Fruit fly (Drosophila melanogaster) whole organism, embryonic: ENCODE data around the gene CG10383.

ENCODE experiments used
- Asciz ChIP-seq: fragments of 200-800 bp; sonication (Bioruptor generic); optimal IDR thresholded peaks from 2 replicates; lab custom pipeline; 2017; ENCODE audit warnings: missing biosample characterization, mild to moderate bottlenecking, missing genetic modification characterization, missing genetic modification reagents
- CG10543 ChIP-seq: fragments of 200-800 bp; sonication (Bioruptor generic); optimal IDR thresholded peaks from 3 replicates; lab custom pipeline; 2017; ENCODE audit warnings: missing biosample characterization, mild to moderate bottlenecking, missing genetic modification characterization, moderate library complexity
- CG13296 ChIP-seq: fragments of 200-800 bp; sonication (Bioruptor generic); optimal IDR thresholded peaks from 3 replicates; lab custom pipeline; 2018; ENCODE audit warnings: missing biosample characterization, mild to moderate bottlenecking, missing genetic modification characterization
- CG13775 ChIP-seq: fragments of 200-800 bp; sonication (Bioruptor generic); optimal IDR thresholded peaks from 3 replicates; lab custom pipeline; 2017; ENCODE audit warnings: missing biosample characterization, mild to moderate bottlenecking, missing genetic modification characterization
- CG14441 ChIP-seq: fragments of 200-800 bp; sonication (Bioruptor generic); IDR thresholded peaks from 2 replicates; pipeline ENCODE4 v1.3.6; 2022; ENCODE audit warnings: missing biosample characterization, missing genetic modification characterization
- CG16815 ChIP-seq: fragments of 200-800 bp; sonication (Bioruptor generic); optimal IDR thresholded peaks from 3 replicates; lab custom pipeline; 2017; ENCODE audit warnings: missing biosample characterization, mild to moderate bottlenecking, missing genetic modification characterization
- CG2116 ChIP-seq: fragments of 200-800 bp; sonication (Bioruptor generic); optimal IDR thresholded peaks from 3 replicates; lab custom pipeline; 2018; ENCODE audit warnings: missing biosample characterization, mild to moderate bottlenecking, missing genetic modification characterization
- CG2120 ChIP-seq: fragments of 200-800 bp; sonication (Bioruptor generic); optimal IDR thresholded peaks from 3 replicates; lab custom pipeline; 2016; ENCODE audit warnings: missing biosample characterization, missing genetic modification characterization
- CG2202 ChIP-seq: fragments of 200-800 bp; sonication (Bioruptor generic); optimal IDR thresholded peaks from 2 replicates; lab custom pipeline; 2018; ENCODE audit warnings: missing biosample characterization, mild to moderate bottlenecking, missing genetic modification characterization
- CG3163 ChIP-seq: fragments of 200-800 bp; sonication (Bioruptor generic); optimal IDR thresholded peaks from 3 replicates; lab custom pipeline; 2016; ENCODE audit warnings: missing biosample characterization, missing genetic modification characterization
- CG32532 ChIP-seq: fragments of 200-800 bp; sonication (Bioruptor generic); IDR thresholded peaks from 2 replicates; pipeline ENCODE4 v1.3.6; 2022; ENCODE audit warnings: missing biosample characterization, missing genetic modification characterization
- CG3281 ChIP-seq: fragments of 200-800 bp; sonication (Bioruptor generic); optimal IDR thresholded peaks from 3 replicates; lab custom pipeline; 2017; ENCODE audit warnings: missing biosample characterization, mild to moderate bottlenecking, missing genetic modification characterization
- CG33557 ChIP-seq: fragments of 200-800 bp; sonication (Bioruptor generic); optimal IDR thresholded peaks from 2 replicates; lab custom pipeline; 2019; ENCODE audit warnings: missing biosample characterization, mild to moderate bottlenecking, missing genetic modification characterization, moderate library complexity
- CG4617 ChIP-seq: fragments of 200-800 bp; sonication (Bioruptor generic); optimal IDR thresholded peaks from 3 replicates; lab custom pipeline; 2016; ENCODE audit warnings: missing biosample characterization, missing genetic modification characterization, borderline replicate concordance
- CG6175 ChIP-seq: fragments of 200-800 bp; sonication (Bioruptor generic); IDR thresholded peaks from 3 replicates; pipeline ENCODE4 v1.3.6; 2022; ENCODE audit warnings: missing biosample characterization, missing genetic modification characterization
- CG6654 ChIP-seq: fragments of 200-800 bp; sonication (Bioruptor generic); optimal IDR thresholded peaks from 2 replicates; lab custom pipeline; 2017; ENCODE audit warnings: missing biosample characterization, mild to moderate bottlenecking, missing genetic modification characterization
- CG6683 ChIP-seq: fragments of 200-800 bp; sonication (Bioruptor generic); optimal IDR thresholded peaks from 2 replicates; lab custom pipeline; 2017; ENCODE audit warnings: missing biosample characterization, mild to moderate bottlenecking, missing genetic modification characterization, missing genetic modification reagents
- CG7786 ChIP-seq: fragments of 200-800 bp; sonication (Bioruptor generic); optimal IDR thresholded peaks from 2 replicates; lab custom pipeline; 2016; ENCODE audit warnings: missing biosample characterization, missing genetic modification characterization
- CkIIα-i1 ChIP-seq: fragments of 200-800 bp; sonication (Bioruptor generic); IDR thresholded peaks from 2 replicates; pipeline ENCODE4 v1.3.6; 2022; ENCODE audit warnings: missing biosample characterization, missing genetic modification characterization
- Dll ChIP-seq: fragments of 200-800 bp; sonication (Bioruptor generic); IDR thresholded peaks from 4 replicates; pipeline ENCODE4 v1.3.6; 2022; ENCODE audit warnings: missing biosample characterization, missing genetic modification characterization; ENCODE audit not compliant: partially characterized antibody
- Doc2 ChIP-seq: fragments of 200-800 bp; sonication (Bioruptor generic); IDR thresholded peaks from 2 replicates; pipeline ENCODE4 v1.3.6; 2022; ENCODE audit warnings: missing biosample characterization, missing genetic modification characterization
- Dp ChIP-seq: fragments of 200-800 bp; sonication (Bioruptor generic); optimal IDR thresholded peaks from 2 replicates; lab custom pipeline; 2018; ENCODE audit warnings: missing biosample characterization, mild to moderate bottlenecking, missing genetic modification characterization, moderate library complexity
- HLHmδ ChIP-seq: fragments of 200-800 bp; sonication (Bioruptor generic); optimal IDR thresholded peaks from 2 replicates; lab custom pipeline; 2018; ENCODE audit warnings: missing biosample characterization, mild to moderate bottlenecking, missing genetic modification characterization, moderate library complexity
- Hand ChIP-seq: fragments of 200-800 bp; sonication (Bioruptor generic); optimal IDR thresholded peaks from 2 replicates; lab custom pipeline; 2017; ENCODE audit warnings: mild to moderate bottlenecking, missing biosample characterization, missing genetic modification reagents, missing genetic modification characterization
- Hmr ChIP-seq: fragments of 200-800 bp; sonication (Bioruptor generic); optimal IDR thresholded peaks from 3 replicates; lab custom pipeline; 2017; ENCODE audit warnings: mild to moderate bottlenecking, missing biosample characterization, missing genetic modification reagents, missing genetic modification characterization
- Myb ChIP-seq: fragments of 200-800 bp; sonication (Bioruptor generic); optimal IDR thresholded peaks from 2 replicates; lab custom pipeline; 2016; ENCODE audit warnings: missing biosample characterization, missing genetic modification characterization
- Six4 ChIP-seq: fragments of 200-800 bp; sonication (Bioruptor generic); optimal IDR thresholded peaks from 2 replicates; lab custom pipeline; 2016; ENCODE audit warnings: missing biosample characterization, missing genetic modification characterization
- TFAM ChIP-seq: fragments of 200-800 bp; sonication (Bioruptor generic); optimal IDR thresholded peaks from 2 replicates; lab custom pipeline; 2017; ENCODE audit warnings: missing biosample characterization, missing genetic modification characterization, inconsistent platforms
- Usf ChIP-seq: fragments of 200-800 bp; sonication (Bioruptor generic); optimal IDR thresholded peaks from 2 replicates; lab custom pipeline; 2017; ENCODE audit warnings: missing genotype, missing biosample characterization, missing genetic modification characterization
- ase ChIP-seq: fragments of 200-800 bp; sonication (Bioruptor generic); IDR thresholded peaks from 3 replicates; pipeline ENCODE4 v1.3.6; 2022; ENCODE audit warnings: missing biosample characterization, missing genetic modification characterization
- az2 ChIP-seq: fragments of 200-800 bp; sonication (Bioruptor generic); optimal IDR thresholded peaks from 3 replicates; lab custom pipeline; 2016; ENCODE audit warnings: missing biosample characterization, missing genetic modification characterization
- bab2 ChIP-seq: fragments of 200-800 bp; sonication (Bioruptor generic); optimal IDR thresholded peaks from 2 replicates; lab custom pipeline; 2016; ENCODE audit warnings: missing biosample characterization, missing genetic modification characterization
- croc ChIP-seq: fragments of 200-800 bp; sonication (Bioruptor generic); conservative IDR thresholded peaks from 3 replicates; pipeline ENCODE4 v1.3.6; 2022; ENCODE audit warnings: missing biosample characterization, missing genetic modification characterization
- ems ChIP-seq: fragments of 200-800 bp; sonication (Bioruptor generic); optimal IDR thresholded peaks from 3 replicates; lab custom pipeline; 2016; ENCODE audit warnings: missing biosample characterization, missing genetic modification characterization
- esg ChIP-seq: fragments of 200-800 bp; sonication (Bioruptor generic); conservative IDR thresholded peaks from 2 replicates; pipeline ENCODE4 v1.3.6; 2022; ENCODE audit warnings: missing biosample characterization, missing genetic modification characterization
- fu2 ChIP-seq: fragments of 200-800 bp; sonication (Bioruptor generic); optimal IDR thresholded peaks from 2 replicates; lab custom pipeline; 2016; ENCODE audit warnings: missing biosample characterization, missing genetic modification characterization
- hb ChIP-seq: fragments of 200-800 bp; sonication (Bioruptor generic); IDR thresholded peaks from 3 replicates; pipeline ENCODE4 v1.3.6; 2022; ENCODE audit warnings: missing biosample characterization, missing genetic modification characterization; ENCODE audit not compliant: partially characterized antibody
- kay ChIP-seq: fragments of 200-800 bp; sonication (Bioruptor generic); optimal IDR thresholded peaks from 2 replicates; lab custom pipeline; 2016; ENCODE audit warnings: missing biosample characterization, missing genetic modification characterization
- knrl ChIP-seq: fragments of 200-800 bp; sonication (Bioruptor generic); IDR thresholded peaks from 3 replicates; pipeline ENCODE4 v1.3.6; 2022; ENCODE audit warnings: missing biosample characterization, missing genetic modification characterization; ENCODE audit not compliant: partially characterized antibody
- nmo ChIP-seq: fragments of 200-800 bp; sonication (Bioruptor generic); optimal IDR thresholded peaks from 2 replicates; lab custom pipeline; 2018; ENCODE audit warnings: missing biosample characterization, mild to moderate bottlenecking, missing genetic modification characterization, moderate library complexity
- pb ChIP-seq: fragments of 200-800 bp; sonication (Bioruptor generic); optimal IDR thresholded peaks from 3 replicates; lab custom pipeline; 2016; ENCODE audit warnings: missing biosample characterization, missing genetic modification characterization
- pho ChIP-seq: fragments of 200-800 bp; sonication (Bioruptor generic); optimal IDR thresholded peaks from 2 replicates; lab custom pipeline; 2016; ENCODE audit warnings: missing biosample characterization, missing genetic modification characterization
- pita ChIP-seq: fragments of 200-800 bp; sonication (Bioruptor generic); optimal IDR thresholded peaks from 2 replicates; lab custom pipeline; 2017; ENCODE audit warnings: missing biosample characterization, mild to moderate bottlenecking, missing genetic modification characterization
- pros ChIP-seq: fragments of 200-800 bp; sonication (Bioruptor generic); optimal IDR thresholded peaks from 3 replicates; lab custom pipeline; 2019; ENCODE audit warnings: missing biosample characterization, mild to moderate bottlenecking, missing genetic modification characterization, moderate library complexity
- psq ChIP-seq: fragments of 200-800 bp; sonication (Bioruptor generic); optimal IDR thresholded peaks from 2 replicates; lab custom pipeline; 2017; ENCODE audit warnings: missing biosample characterization, missing genetic modification characterization
- sisA ChIP-seq: fragments of 200-800 bp; sonication (Bioruptor generic); IDR thresholded peaks from 2 replicates; pipeline ENCODE4 v1.3.6; 2022; ENCODE audit warnings: missing biosample characterization, missing genetic modification characterization
- sr ChIP-seq: fragments of 200-800 bp; sonication (Bioruptor generic); IDR thresholded peaks from 3 replicates; pipeline ENCODE4 v1.3.6; 2022; ENCODE audit warnings: missing biosample characterization, missing genetic modification characterization
- tio ChIP-seq: fragments of 200-800 bp; sonication (Bioruptor generic); optimal IDR thresholded peaks from 2 replicates; lab custom pipeline; 2017; ENCODE audit warnings: missing biosample characterization, missing genetic modification characterization, inconsistent platforms
- ttk ChIP-seq: fragments of 200-800 bp; sonication (Bioruptor generic); IDR thresholded peaks from 2 replicates; pipeline ENCODE4 v2.1.2; 2022; ENCODE audit warnings: missing biosample characterization, missing genetic modification characterization
- twi ChIP-seq: fragments of 200-800 bp; optimal IDR thresholded peaks from 2 replicates; lab custom pipeline; 2019; ENCODE audit warnings: missing biosample characterization, mild to moderate bottlenecking, missing genetic modification characterization, moderate library complexity
- vnd ChIP-seq: fragments of 200-800 bp; sonication (Bioruptor generic); IDR thresholded peaks from 3 replicates; pipeline ENCODE4 v1.3.6; 2022; ENCODE audit warnings: missing biosample characterization, missing genetic modification characterization; ENCODE audit not compliant: partially characterized antibody

CG10383 gene

dm6 chr2L:18695404-18695804, at the start of gene CG10383, which contains the start of gene CG10338:
TSS of gene CG10383 (minus strand) at chr2L:18695602.
TSS of gene CG10338 (plus strand) at chr2L:18695664.
- TF ChIP-seq CG6683 (GFP tag; lab: Kevin White, UChicago) (peak; percentile 41), tio (peak; percentile 74), az2 (GFP tag; lab: Kevin White, UChicago) (peak; percentile 83), pros (GFP tag; lab: Kevin White, UChicago) (no peak), croc (GFP tag; lab: Robert Waterston, UW) (peak; percentile 66), Asciz (GFP tag; lab: Kevin White, UChicago) (peak; percentile 58), Six4 (GFP tag; lab: Kevin White, UChicago) (peak; percentile 75), Dp (GFP tag; lab: Kevin White, UChicago) (peak; percentile 57), ase (peak; percentile 86), CG3163 (GFP tag; lab: Kevin White, UChicago) (peak; percentile 65), CG2116 (GFP tag; lab: Kevin White, UChicago) (peak; percentile 73), hb (GFP tag; lab: Robert Waterston, UW) (no peak), CG10543 (peak; percentile 76), Doc2 (GFP tag; lab: Robert Waterston, UW) (peak; percentile 37; the same call in 1 of the 2 replicates), HLHmδ (no peak), CG6654 (GFP tag; lab: Kevin White, UChicago) (peak; percentile 25), twi (tag; lab: Kevin White, UChicago) (peak; percentile 70), pho (GFP tag; lab: Kevin White, UChicago) (peak; percentile 87), CG13775 (GFP tag; lab: Kevin White, UChicago) (peak; percentile 81), CG2202 (tag; lab: Kevin White, UChicago) (peak; percentile 52), sr (peak; percentile 92), pb (GFP tag; lab: Kevin White, UChicago) (peak; percentile 73), CG3281 (GFP tag; lab: Kevin White, UChicago) (peak; percentile 82), Dll (GFP tag; lab: Robert Waterston, UW) (no peak), CG13296 (GFP tag; lab: Kevin White, UChicago) (peak; percentile 69), CG6175 (GFP tag; lab: Robert Waterston, UW) (peak; percentile 79; the same call in 2 of the 3 replicates), ems (GFP tag; lab: Kevin White, UChicago) (peak; percentile 80), vnd (GFP tag; lab: Robert Waterston, UW) (no peak), knrl (0 out of 3 replicates have a peak, but pooled peaks have one; percentile 37), Usf (GFP tag; lab: Kevin White, UChicago) (peak; percentile 59), fu2 (GFP tag; lab: Kevin White, UChicago) (peak; percentile 83), CG14441 (GFP tag; lab: Robert Waterston, UW) (peak; percentile 95), kay (GFP tag; lab: Kevin White, UChicago) (peak; percentile 78), TFAM (GFP tag; lab: Kevin White, UChicago) (no peak), CG2120 (GFP tag; lab: Kevin White, UChicago) (peak; percentile 96), nmo (GFP tag; lab: Kevin White, UChicago) (peak; percentile 87), Hmr (GFP tag; lab: Kevin White, UChicago) (peak; percentile 90), CG33557 (GFP tag; lab: Kevin White, UChicago) (peak; percentile 49), psq (GFP tag; lab: Kevin White, UChicago) (peak; percentile 62), ttk (peak; percentile 91), CkIIα-i1 (GFP tag; lab: Robert Waterston, UW) (no peak), esg (GFP tag; lab: Robert Waterston, UW) (peak; percentile 87), CG16815 (peak; percentile 71), Hand (GFP tag; lab: Kevin White, UChicago) (peak; percentile 48), pita (GFP tag; lab: Kevin White, UChicago) (no peak), sisA (GFP tag; lab: Robert Waterston, UW) (peak; percentile 88), CG32532 (peak; percentile 94), CG7786 (GFP tag; lab: Kevin White, UChicago) (peak; percentile 90), Myb (GFP tag; lab: Kevin White, UChicago) (peak; percentile 89), bab2 (GFP tag; lab: Kevin White, UChicago) (peak; percentile 89), CG4617 (GFP tag; lab: Kevin White, UChicago) (peak; percentile 87)
